Worm (Caenorhabditis elegans) whole organism, late embryonic: Measurements from ENCODE around the gene F36D3.5.

Source experiments
- C08G9.2 ChIP-seq: sonication (generic microtip); optimal IDR thresholded peaks from 2 replicates; lab custom pipeline; 2016; ENCODE audit warnings: mild to moderate bottlenecking, missing genetic modification characterization, moderate library complexity, missing compliant biosample characterization
- T23F11.4 ChIP-seq: fragments of 200-800 bp; sonication (Bioruptor generic); optimal IDR thresholded peaks from 2 replicates; lab custom pipeline; 2018; ENCODE audit warnings: mild to moderate bottlenecking, missing genetic modification characterization, missing compliant biosample characterization
- ceh-14 ChIP-seq: sonication (generic microtip); optimal IDR thresholded peaks from 2 replicates; lab custom pipeline; 2016; ENCODE audit warnings: missing genotype, missing genetic modification characterization, missing compliant biosample characterization
- ceh-18 ChIP-seq: sonication (generic microtip); optimal IDR thresholded peaks from 2 replicates; lab custom pipeline; 2016; ENCODE audit warnings: missing genetic modification characterization, missing compliant biosample characterization
- ceh-24 ChIP-seq: sonication (generic microtip); optimal IDR thresholded peaks from 2 replicates; lab custom pipeline; 2016; ENCODE audit warnings: mild to moderate bottlenecking, missing genetic modification characterization, missing compliant biosample characterization
- ceh-34 ChIP-seq: sonication (generic microtip); optimal IDR thresholded peaks from 2 replicates; lab custom pipeline; 2016; ENCODE audit warnings: mild to moderate bottlenecking, missing genetic modification characterization, missing compliant biosample characterization
- ceh-48 ChIP-seq: sonication (generic microtip); optimal IDR thresholded peaks from 2 replicates; lab custom pipeline; 2016; ENCODE audit warnings: missing genetic modification characterization, inconsistent platforms, missing compliant biosample characterization
- ceh-9 ChIP-seq: sonication (generic microtip); optimal IDR thresholded peaks from 2 replicates; lab custom pipeline; 2016; ENCODE audit warnings: mild to moderate bottlenecking, missing genetic modification characterization, inconsistent platforms, missing compliant biosample characterization
- dve-1 ChIP-seq: sonication (generic microtip); optimal IDR thresholded peaks from 2 replicates; lab custom pipeline; 2017; ENCODE audit warnings: antibody characterized with exemption, mild to moderate bottlenecking, missing genetic modification characterization, missing compliant biosample characterization
- elt-2 ChIP-seq: sonication (generic microtip); optimal IDR thresholded peaks from 2 replicates; lab custom pipeline; 2016; ENCODE audit warnings: missing genetic modification reagents, missing genetic modification characterization, missing compliant biosample characterization
- eyg-1 ChIP-seq: sonication (generic microtip); optimal IDR thresholded peaks from 2 replicates; lab custom pipeline; 2016; ENCODE audit warnings: missing genotype, missing genetic modification characterization, missing compliant biosample characterization
- fax-1 ChIP-seq: sonication (generic microtip); optimal IDR thresholded peaks from 2 replicates; lab custom pipeline; 2016; ENCODE audit warnings: missing genotype, missing genetic modification characterization, missing compliant biosample characterization
- gmeb-2 ChIP-seq: sonication (generic microtip); optimal IDR thresholded peaks from 2 replicates; lab custom pipeline; 2016; ENCODE audit warnings: missing genetic modification characterization, inconsistent platforms, missing compliant biosample characterization
- hlh-13 ChIP-seq: fragments of 200-800 bp; sonication (Bioruptor generic); optimal IDR thresholded peaks from 2 replicates; lab custom pipeline; 2018; ENCODE audit warnings: mild to moderate bottlenecking, missing genetic modification characterization, missing compliant biosample characterization
- hlh-15 ChIP-seq: sonication (generic microtip); optimal IDR thresholded peaks from 2 replicates; lab custom pipeline; 2016; ENCODE audit warnings: missing genetic modification characterization, missing compliant biosample characterization
- hlh-30 ChIP-seq: sonication (generic microtip); optimal IDR thresholded peaks from 2 replicates; lab custom pipeline; 2017; ENCODE audit warnings: antibody characterized with exemption, missing genetic modification characterization, missing compliant biosample characterization; ENCODE audit not compliant: insufficient read depth
- hlh-6 ChIP-seq: sonication (generic microtip); optimal IDR thresholded peaks from 2 replicates; lab custom pipeline; 2016; ENCODE audit warnings: missing genotype, missing genetic modification characterization, missing compliant biosample characterization
- lin-11 ChIP-seq: fragments of 200-800 bp; sonication (Bioruptor generic); optimal IDR thresholded peaks from 2 replicates; lab custom pipeline; 2018; ENCODE audit warnings: mild to moderate bottlenecking, missing genetic modification characterization, missing compliant biosample characterization
- madf-2 ChIP-seq: sonication (generic microtip); optimal IDR thresholded peaks from 2 replicates; lab custom pipeline; 2017; ENCODE audit warnings: missing genetic modification characterization, missing compliant biosample characterization
- nfya-1 ChIP-seq: sonication (generic microtip); optimal IDR thresholded peaks from 2 replicates; lab custom pipeline; 2017; ENCODE audit warnings: missing genetic modification characterization, mild to moderate bottlenecking, missing compliant biosample characterization, antibody characterized with exemption, moderate library complexity
- nhr-11 ChIP-seq: fragments of 150-350 bp; optimal IDR thresholded peaks from 2 replicates; lab custom pipeline; 2014; ENCODE audit warnings: missing biosample characterization, missing genetic modification characterization
- nhr-232 ChIP-seq: sonication (generic microtip); optimal IDR thresholded peaks from 2 replicates; lab custom pipeline; 2016; ENCODE audit warnings: missing genetic modification characterization, missing compliant biosample characterization
- npax-4 ChIP-seq: sonication (generic microtip); optimal IDR thresholded peaks from 2 replicates; lab custom pipeline; 2016; ENCODE audit warnings: missing genetic modification characterization, missing compliant biosample characterization
- pag-3 ChIP-seq: sonication (generic microtip); optimal IDR thresholded peaks from 2 replicates; lab custom pipeline; 2016; ENCODE audit warnings: missing compliant biosample characterization, missing genetic modification characterization, borderline replicate concordance
- pat-9 ChIP-seq: fragments of 200-800 bp; sonication (Bioruptor generic); optimal IDR thresholded peaks from 2 replicates; lab custom pipeline; 2018; ENCODE audit warnings: mild to moderate bottlenecking, missing genetic modification characterization, moderate library complexity, missing compliant biosample characterization
- pax-1 ChIP-seq: fragments of 150-350 bp; optimal IDR thresholded peaks from 2 replicates; lab custom pipeline; 2014; ENCODE audit warnings: missing biosample characterization, missing genetic modification characterization
- pros-1 ChIP-seq: fragments of 150-350 bp; optimal IDR thresholded peaks from 2 replicates; lab custom pipeline; 2014; ENCODE audit warnings: missing biosample characterization, missing genetic modification reagents, missing genetic modification characterization
- rnt-1 ChIP-seq: sonication (generic microtip); optimal IDR thresholded peaks from 2 replicates; lab custom pipeline; 2016; ENCODE audit warnings: missing genetic modification characterization, missing compliant biosample characterization
- sdc-2 ChIP-seq: sonication (generic microtip); optimal IDR thresholded peaks from 2 replicates; lab custom pipeline; 2016; ENCODE audit warnings: missing genotype, missing genetic modification characterization, missing compliant biosample characterization
- sox-2 ChIP-seq: fragments of 200-800 bp; sonication (Bioruptor generic); IDR thresholded peaks from 2 replicates; pipeline ENCODE4 v1.3.6; 2022; ENCODE audit warnings: missing genetic modification reagents, missing genetic modification characterization, missing compliant biosample characterization
- tbx-2 ChIP-seq: sonication (generic microtip); optimal IDR thresholded peaks from 2 replicates; lab custom pipeline; 2016; ENCODE audit warnings: missing genetic modification characterization, missing compliant biosample characterization
- tbx-7 ChIP-seq: sonication (generic microtip); optimal IDR thresholded peaks from 2 replicates; lab custom pipeline; 2016; ENCODE audit warnings: missing genotype, missing genetic modification characterization, missing compliant biosample characterization
- ttx-3 ChIP-seq: sonication (generic microtip); optimal IDR thresholded peaks from 2 replicates; lab custom pipeline; 2016; ENCODE audit warnings: missing genetic modification reagents, missing genetic modification characterization, missing compliant biosample characterization
- unc-3 ChIP-seq, 2 experiments: fragments of 200-800 bp in 1 of 2; sonication (Bioruptor generic) in 1 of 2; sonication (generic microtip) in 1 of 2; conservative IDR thresholded peaks in 1 of 2; optimal IDR thresholded peaks in 1 of 2; 2 replicates each; pipeline versions ENCODE4 v1.3.6 to Lab custom; 2016 to 2022; ENCODE audit warnings: missing compliant biosample characterization in 2 of 2, missing genetic modification characterization in 2 of 2, missing genetic modification reagents in 1 of 2
- unc-42 ChIP-seq: sonication (generic microtip); optimal IDR thresholded peaks from 2 replicates; lab custom pipeline; 2016; ENCODE audit warnings: missing genotype, missing genetic modification characterization, missing compliant biosample characterization
- unc-55 ChIP-seq: sonication (generic microtip); optimal IDR thresholded peaks from 2 replicates; lab custom pipeline; 2017; ENCODE audit warnings: missing biosample characterization, missing genetic modification reagents, missing genetic modification characterization
- unc-86 ChIP-seq: sonication (generic microtip); optimal IDR thresholded peaks from 2 replicates; lab custom pipeline; 2016; ENCODE audit warnings: missing genetic modification characterization, missing compliant biosample characterization
- zip-5 ChIP-seq: sonication (generic microtip); optimal IDR thresholded peaks from 2 replicates; lab custom pipeline; 2016; ENCODE audit warnings: missing genetic modification characterization, missing compliant biosample characterization

F36D3.5 gene

DNA sequence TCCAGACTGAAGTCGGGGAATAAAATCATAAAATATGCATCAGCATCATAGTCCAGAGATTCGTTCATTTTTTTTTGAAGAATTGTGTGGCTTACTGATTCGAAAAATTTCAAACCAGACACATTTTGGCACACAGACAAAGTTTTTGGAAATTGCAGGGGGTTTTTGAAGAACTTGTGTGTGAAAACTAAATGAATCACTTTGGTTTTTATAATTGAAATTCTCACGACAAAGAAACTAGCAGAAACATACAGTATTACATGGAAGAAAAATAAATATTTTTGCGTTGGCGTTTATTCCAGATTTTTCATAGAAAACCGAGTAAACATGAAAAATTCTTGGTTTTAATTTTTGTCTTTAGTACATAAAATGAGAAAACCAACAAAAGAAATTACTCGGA lies 7.2 kb upstream of the F36D3.5 start, which contains the start of gene srw-34:
srw-34 (minus strand) TSS at position 101 of the 400 bp plus-strand sequence.
- TF ChIP-seq unc-3 (GFP tag; conservative IDR thresholded peaks at IDR 0.05; lab: Robert Waterston, UW) (no peak), unc-3 (tag; optimal IDR thresholded peaks at IDR 0.05; lab: Kevin White, UChicago) (no peak), T23F11.4 (GFP tag; lab: Kevin White, UChicago) (no peak), ceh-14 (tag; lab: Kevin White, UChicago) (no peak), nfya-1 (tag; lab: Kevin White, UChicago) (no peak), npax-4 (tag; lab: Kevin White, UChicago) (no peak), unc-42 (tag; lab: Kevin White, UChicago) (no peak), gmeb-2 (no peak), eyg-1 (tag; lab: Kevin White, UChicago) (no peak), sdc-2 (tag; lab: Kevin White, UChicago) (no peak), pax-1 (tag; lab: Kevin White, UChicago) (no peak), hlh-6 (tag; lab: Kevin White, UChicago) (no peak), zip-5 (no peak), dve-1 (tag; lab: Kevin White, UChicago) (no peak), sox-2 (GFP tag; lab: Robert Waterston, UW) (no peak), ceh-18 (tag; lab: Kevin White, UChicago) (no peak), elt-2 (no peak), ceh-34 (tag; lab: Kevin White, UChicago) (no peak), pros-1 (tag; lab: Kevin White, UChicago) (no peak), C08G9.2 (tag; lab: Kevin White, UChicago) (no peak)

DNA sequence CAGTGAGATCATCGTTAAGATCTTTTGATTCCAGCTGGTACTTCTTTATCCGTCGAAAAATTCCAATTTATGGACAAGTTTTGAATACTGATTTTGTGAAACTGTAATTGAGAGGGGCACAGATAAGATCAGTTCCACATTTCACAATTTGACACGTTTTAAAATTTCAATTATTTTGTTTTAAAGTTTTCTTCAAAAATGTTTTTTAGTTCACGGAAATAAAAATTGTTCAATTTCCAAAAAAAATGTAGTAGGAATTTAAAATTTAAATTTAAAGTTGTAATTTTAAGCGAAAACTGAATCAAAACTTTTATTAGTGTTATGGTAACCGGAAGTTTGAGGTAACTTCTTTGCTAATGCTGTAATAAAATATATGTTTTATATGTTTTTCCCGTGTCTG lies 2.6 kb upstream of the F36D3.5 start, which contains the start of gene F36D3.4:
F36D3.4 (minus strand) TSS at position 101 of the 400 bp plus-strand sequence.
- TF ChIP-seq pag-3 (tag; lab: Kevin White, UChicago) (no peak), hlh-30 (tag; lab: Kevin White, UChicago) (no peak), unc-3 (GFP tag; conservative IDR thresholded peaks at IDR 0.05; lab: Robert Waterston, UW) (no peak), unc-3 (tag; optimal IDR thresholded peaks at IDR 0.05; lab: Kevin White, UChicago) (no peak), hlh-15 (tag; lab: Kevin White, UChicago) (no peak), ceh-48 (no peak), unc-42 (tag; lab: Kevin White, UChicago) (no peak), fax-1 (no peak), tbx-7 (tag; lab: Kevin White, UChicago) (no peak), unc-55 (GFP tag; lab: Kevin White, UChicago) (no peak)

- TF ChIP-seq tbx-7 (tag; lab: Kevin White, UChicago) (no peak), lin-11 (tag; lab: Kevin White, UChicago) (no peak), ceh-24 (tag; lab: Kevin White, UChicago) (no peak), unc-55 (GFP tag; lab: Kevin White, UChicago) (no peak), nhr-11 (tag; lab: Kevin White, UChicago) (no peak), ceh-9 (no peak), tbx-2 (tag; lab: Kevin White, UChicago) (no peak), unc-3 (GFP tag; conservative IDR thresholded peaks at IDR 0.05; lab: Robert Waterston, UW) (no peak), unc-3 (tag; optimal IDR thresholded peaks at IDR 0.05; lab: Kevin White, UChicago) (no peak)
Observed at ce11 chrV:16508667-16509066, 6.4 kb downstream of the F36D3.5 start, which contains the start of gene srr-3. TSS of gene srr-3 (minus strand) at chrV:16508767.

ce11 chrV:16506650-16507049 lies 8.4 kb downstream of the F36D3.5 start:
- TF ChIP-seq ceh-48 (no peak), hlh-13 (GFP tag; lab: Kevin White, UChicago) (no peak), nhr-232 (no peak), pag-3 (tag; lab: Kevin White, UChicago) (no peak), pros-1 (tag; lab: Kevin White, UChicago) (no peak), madf-2 (tag; lab: Kevin White, UChicago) (no peak), hlh-15 (tag; lab: Kevin White, UChicago) (no peak), ceh-9 (no peak), ttx-3 (no peak), pat-9 (no peak), npax-4 (tag; lab: Kevin White, UChicago) (no peak), rnt-1 (tag; lab: Kevin White, UChicago) (no peak), unc-86 (tag; lab: Kevin White, UChicago) (no peak), eyg-1 (tag; lab: Kevin White, UChicago) (no peak), elt-2 (no peak)
- TF ChIP-seq, all 69 proteins: peak for 0
